Worm (Caenorhabditis elegans): Measurements from ENCODE around the gene tat-6.
A peak's percentile ranks its signal among the peaks of the same experiment; 100 is the strongest.
"Not testable (repeated sequence)": the region's sequence is repeated elsewhere in the genome, so short reads cannot be mapped to it uniquely, and the experiment has no call there.

tat-6 gene

DNA sequence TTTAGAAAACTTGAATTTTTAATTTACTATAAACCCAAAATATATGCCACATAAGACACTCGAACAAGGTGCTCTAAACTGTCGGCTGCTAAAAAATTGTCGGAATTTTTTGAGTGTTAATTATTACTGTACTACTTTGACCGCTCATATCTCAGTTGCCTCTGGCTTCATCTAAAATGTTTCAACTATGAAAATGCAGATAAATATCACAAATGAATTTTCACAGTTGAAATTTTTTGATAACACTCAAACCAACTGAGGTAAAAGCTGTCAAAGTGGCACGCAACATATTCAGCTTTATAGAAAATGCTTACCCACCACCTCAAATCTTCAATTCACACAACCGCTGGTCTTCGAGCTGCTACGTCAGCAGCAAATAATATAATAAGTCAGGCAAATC lies 40.1 kb upstream of the tat-6 start, which contains the start of gene acs-21:
Gene acs-21, plus strand, starts transcription at position 301 of the 400 bp plus-strand sequence.
- TF ChIP-seq Y5F2A.4 (GFP tag; optimal IDR thresholded peaks at IDR 0.05): no peak
- TF ChIP-seq F37D6.2 (tag; optimal IDR thresholded peaks at IDR 0.05): no peak
- TF ChIP-seq unc-39 (tag; optimal IDR thresholded peaks at IDR 0.05): no peak
- no peak for TF ChIP-seq php-3 (GFP tag; IDR thresholded peaks at IDR 0.05)
- TF ChIP-seq nhr-11 (tag; optimal IDR thresholded peaks at IDR 0.05): no peak
- no peak for TF ChIP-seq mes-2 (tag; optimal IDR thresholded peaks at IDR 0.05; ENCODE audit: poor library complexity, severe bottlenecking)
- TF ChIP-seq daf-19 (GFP tag; conservative IDR thresholded peaks at IDR 0.05): no peak
- no peak for TF ChIP-seq hif-1 (tag; optimal IDR thresholded peaks at IDR 0.05)
- no peak for TF ChIP-seq fkh-10 (GFP tag; optimal IDR thresholded peaks at IDR 0.05)
- no peak for TF ChIP-seq set-16 (GFP tag; IDR thresholded peaks at IDR 0.05)
- no peak for TF ChIP-seq pha-4 (GFP tag; IDR thresholded peaks at IDR 0.05)
- TF ChIP-seq pha-4 (tag; optimal IDR thresholded peaks at IDR 0.05): no peak
- TF ChIP-seq R02D3.7 (tag; optimal IDR thresholded peaks at IDR 0.05): no peak
- no peak for TF ChIP-seq ztf-7 (tag; optimal IDR thresholded peaks at IDR 0.05)

DNA sequence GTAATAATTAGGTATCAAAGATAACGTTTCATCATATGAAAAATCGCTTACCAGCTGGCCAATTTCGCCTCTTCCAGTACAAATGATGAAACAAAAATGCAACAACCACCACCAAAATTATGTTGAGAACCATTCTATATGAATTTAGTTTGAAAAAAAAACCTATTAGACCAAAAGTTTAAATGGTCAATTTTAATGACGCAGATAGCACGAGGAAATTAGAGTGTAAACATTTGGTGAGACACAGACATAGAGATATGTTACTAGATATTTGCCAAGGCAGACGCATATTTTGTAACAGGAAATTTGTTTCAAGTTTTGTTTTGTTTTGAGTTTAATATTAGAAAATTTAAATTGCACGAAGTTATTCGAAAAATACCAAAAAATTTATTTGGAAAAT lies 34.6 kb upstream of the tat-6 start, which contains the start of gene cyp-33C9:
Gene cyp-33C9, minus strand, starts transcription at position 211 of the 400 bp plus-strand sequence.
- TF ChIP-seq hlh-11 (tag; optimal IDR thresholded peaks at IDR 0.05) (no peak), nhr-28 (tag; optimal IDR thresholded peaks at IDR 0.05) (peak; percentile 75), mdl-1 (tag; optimal IDR thresholded peaks at IDR 0.05) (peak in 1 of 2 experiments; percentile 14), ceh-44 (GFP tag; IDR thresholded peaks at IDR 0.05) (no peak), unc-62 (GFP tag; optimal IDR thresholded peaks at IDR 0.05 in 1 of 2) (no peak), unc-62 (tag; optimal IDR thresholded peaks at IDR 0.05) (no peak), ceh-28 (tag; optimal IDR thresholded peaks at IDR 0.05) (no peak), hlh-30 (tag; optimal IDR thresholded peaks at IDR 0.05; ENCODE audit: insufficient read depth) (peak; percentile 7), madf-5 (GFP tag; IDR thresholded peaks at IDR 0.05) (no peak), ztf-7 (tag; optimal IDR thresholded peaks at IDR 0.05) (no peak), pqm-1 (tag; optimal IDR thresholded peaks at IDR 0.05) (peak; percentile 24), daf-16 (GFP tag; optimal IDR thresholded peaks at IDR 0.05) (no peak), daf-16 (tag; optimal IDR thresholded peaks at IDR 0.05) (peak; percentile 58)

DNA sequence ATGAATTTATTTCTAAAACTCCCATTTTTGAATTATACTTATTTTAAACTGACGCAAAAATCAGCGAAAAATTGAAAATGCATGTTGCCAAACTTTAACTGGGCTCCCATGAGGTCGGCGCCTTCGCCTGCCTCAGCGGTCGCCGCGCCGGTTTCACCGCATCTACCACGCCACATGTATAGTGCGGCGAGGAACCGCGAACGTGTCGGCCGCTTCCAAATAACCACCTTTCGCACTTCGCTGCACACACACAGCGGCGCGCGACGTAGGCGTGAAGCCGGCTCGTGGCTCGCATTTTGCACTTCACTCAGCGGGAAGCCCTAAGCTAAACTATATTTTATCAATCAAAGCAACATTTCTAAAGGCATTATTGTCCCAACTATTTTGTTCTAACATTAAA lies 28.4 kb upstream of the tat-6 start:
- TF ChIP-seq egl-43 (GFP tag; IDR thresholded peaks at IDR 0.05) (no peak), hif-1 (tag; optimal IDR thresholded peaks at IDR 0.05) (no peak), set-16 (GFP tag; IDR thresholded peaks at IDR 0.05) (peak; percentile 83), dmd-9 (GFP tag; IDR thresholded peaks at IDR 0.05) (0 out of 2 replicates have a peak, but pooled peaks have one; percentile 12)

DNA sequence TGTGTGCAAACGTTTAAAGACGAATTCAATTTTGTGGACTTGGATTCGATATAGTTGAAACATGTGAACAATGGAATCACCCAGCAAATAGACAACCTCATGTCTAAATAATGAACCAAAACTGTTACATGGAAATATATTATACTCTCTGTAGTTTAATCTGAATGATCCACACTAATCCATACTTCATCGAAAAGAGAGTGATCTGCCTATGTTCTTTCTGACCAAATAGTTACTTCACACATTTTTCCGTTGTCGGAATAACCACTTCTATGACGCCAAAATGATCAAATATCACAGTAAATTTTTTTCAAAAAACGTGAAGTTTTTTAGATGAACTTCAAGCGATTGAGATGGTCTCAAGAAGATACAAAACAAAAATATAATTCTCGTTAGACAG lies 26.9 kb upstream of the tat-6 start, which contains the start of gene Y73C8C.4:
Gene Y73C8C.4, minus strand, starts transcription at position 101 of the 400 bp plus-strand sequence.
- not testable (repeated sequence) for TF ChIP-seq arid-1 (GFP tag; conservative IDR thresholded peaks at IDR 0.05); gei-8 (GFP tag; optimal IDR thresholded peaks at IDR 0.05); set-16 (GFP tag; IDR thresholded peaks at IDR 0.05)

DNA sequence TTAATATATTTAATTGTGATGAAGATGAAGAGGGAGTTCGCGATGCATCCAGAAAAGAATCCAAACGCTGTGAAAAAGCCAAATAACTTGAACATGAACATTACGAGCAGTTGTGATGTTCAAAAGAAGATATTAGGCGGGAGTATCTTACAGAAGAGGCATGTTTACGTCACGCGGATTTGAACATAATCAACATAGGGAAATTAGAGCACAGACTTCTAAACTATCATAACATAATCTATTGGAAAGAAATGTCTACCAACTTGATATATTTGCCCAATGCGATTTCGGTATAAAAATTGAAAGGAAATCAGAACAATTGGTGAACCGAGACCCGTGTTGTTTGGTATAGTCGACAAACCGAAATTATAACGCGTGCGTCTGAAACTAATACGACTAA lies 24.8 kb upstream of the tat-6 start, which contains the start of gene str-66:
Gene str-66, minus strand, starts transcription at position 101 of the 400 bp plus-strand sequence.
- TF ChIP-seq mxl-3 (GFP tag; optimal IDR thresholded peaks at IDR 0.05): no peak

DNA sequence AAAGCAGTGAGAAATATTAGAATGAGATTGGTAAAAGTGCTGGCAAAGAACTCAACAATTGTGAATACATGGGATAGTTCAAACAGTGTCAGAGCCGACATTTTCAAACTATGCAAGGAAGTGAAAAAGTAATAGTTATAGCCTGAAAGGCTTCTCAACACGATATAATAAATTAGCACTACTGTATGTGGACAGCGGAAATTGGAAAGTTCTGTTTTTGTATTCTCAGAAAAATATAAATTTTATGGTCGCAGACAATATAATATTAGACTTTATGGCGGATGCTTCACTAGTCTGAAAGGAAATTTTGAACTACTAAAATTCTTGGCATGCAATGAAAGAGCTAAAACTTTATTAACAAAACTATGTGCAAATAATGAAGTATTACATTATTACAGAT lies 23.1 kb upstream of the tat-6 start, which contains the start of gene str-69:
Gene str-69, minus strand, starts transcription at position 101 of the 400 bp plus-strand sequence.
- TF ChIP-seq ceh-62 (tag; optimal IDR thresholded peaks at IDR 0.05): no peak
- TF ChIP-seq Y5F2A.4 (GFP tag; optimal IDR thresholded peaks at IDR 0.05): no peak
- no peak for TF ChIP-seq lin-13 (GFP tag; optimal IDR thresholded peaks at IDR 0.05)
- no peak for TF ChIP-seq ceh-82 (tag; optimal IDR thresholded peaks at IDR 0.05)
- TF ChIP-seq Y75B8A.6 (GFP tag; IDR thresholded peaks at IDR 0.05): no peak
- TF ChIP-seq hlh-30 (tag; optimal IDR thresholded peaks at IDR 0.05; ENCODE audit: insufficient read depth): no peak
- no peak for TF ChIP-seq zip-2 (tag; optimal IDR thresholded peaks at IDR 0.05)
- no peak for TF ChIP-seq daf-16 (GFP tag; optimal IDR thresholded peaks at IDR 0.05)
- TF ChIP-seq daf-16 (tag; optimal IDR thresholded peaks at IDR 0.05): no peak
- TF ChIP-seq snpc-4 (tag; optimal IDR thresholded peaks at IDR 0.05): no peak
- no peak for TF ChIP-seq R02D3.7 (tag; optimal IDR thresholded peaks at IDR 0.05)
- no peak for TF ChIP-seq lin-39 (tag; optimal IDR thresholded peaks at IDR 0.05)

All from whole organism, L4 larva.